Fruit fly (Drosophila melanogaster) whole organism, adult: Measurements from ENCODE around the gene parvin.

Experiments
- CG7045 ChIP-seq: fragments of 200-800 bp; sonication (Bioruptor generic); optimal IDR thresholded peaks from 2 replicates; lab custom pipeline; 2017; ENCODE audit warnings: missing biosample characterization, mild to moderate bottlenecking, missing genetic modification characterization
- Mnt ChIP-seq: fragments of 200-800 bp; sonication (Bioruptor generic); optimal IDR thresholded peaks from 2 replicates; lab custom pipeline; 2016; ENCODE audit warnings: missing biosample characterization, mild to moderate bottlenecking, missing genetic modification characterization

DNA sequence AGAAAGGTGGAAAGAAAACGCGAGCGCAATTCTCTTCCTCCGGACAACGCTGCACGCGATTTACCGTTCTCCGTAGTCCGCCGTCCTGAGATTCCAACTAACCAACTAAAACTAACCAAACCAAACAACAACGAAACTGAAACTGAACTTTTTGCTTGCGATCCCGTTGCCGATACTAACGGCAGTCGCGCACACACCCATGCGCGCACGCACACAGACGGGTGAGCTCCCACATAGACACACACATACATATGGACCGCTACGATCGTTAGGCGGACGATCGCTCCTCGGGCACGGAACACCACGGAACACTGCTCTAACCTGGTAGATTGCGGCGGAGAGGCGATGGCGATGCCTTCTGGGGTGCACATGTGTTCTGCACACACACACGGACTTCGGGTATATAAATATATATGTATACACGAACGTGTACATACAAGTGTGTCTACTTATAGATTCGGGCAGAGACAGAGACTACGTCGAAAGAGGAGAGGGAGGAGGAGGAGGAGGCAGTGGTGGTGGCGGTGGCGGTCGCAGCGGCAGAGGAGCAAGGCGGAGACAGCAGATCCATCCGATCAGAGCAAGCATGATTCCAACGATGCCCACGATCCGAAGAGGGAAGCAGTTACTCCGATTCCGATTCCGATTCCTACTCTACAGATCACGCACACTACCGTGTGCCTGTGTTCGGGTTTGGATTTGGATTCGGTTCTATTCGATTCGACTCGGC is 32.8 kb upstream of the parvin start, which contains the start of gene meso18E:
- TF ChIP-seq Mnt (GFP tag; lab: Kevin White, UChicago) (peak; percentile 60), CG7045 (no peak)
